Fruit fly (Drosophila melanogaster): ENCODE measurements around the gene Jon99Fii.

Gene Jon99Fii

dm6 chr3R:30514255-30514827, 26.6 kb upstream of the Jon99Fii start, which contains the start of the genes CG31524 and CG9698:
Gene CG31524, minus strand, starts transcription at chr3R:30514355.
Gene CG9698, plus strand, starts transcription at chr3R:30514777.
- TF ChIP-seq CG8478 (optimal IDR thresholded peaks at IDR 0.05) (no peak), EcR (GFP tag; optimal IDR thresholded peaks at IDR 0.05) (peak in 1 of 2 experiments; percentile 18)

dm6 chr3R:30512114-30512513, 24.4 kb upstream of the Jon99Fii start, which contains the start of gene PH4alphaNE2:
Gene PH4alphaNE2, minus strand, starts transcription at chr3R:30512214.
- TF ChIP-seq usp (GFP tag; optimal IDR thresholded peaks at IDR 0.05), result no peak
- TF ChIP-seq psq (optimal IDR thresholded peaks at IDR 0.05), result no peak
- TF ChIP-seq CG8478 (optimal IDR thresholded peaks at IDR 0.05), result no peak
- TF ChIP-seq Dll (optimal IDR thresholded peaks at IDR 0.05), result no peak
- TF ChIP-seq EcR (GFP tag; optimal IDR thresholded peaks at IDR 0.05), result no peak
- no peak for TF ChIP-seq pan (optimal IDR thresholded peaks at IDR 0.05)

- TF ChIP-seq Dll (optimal IDR thresholded peaks at IDR 0.05), result no peak
- no peak for TF ChIP-seq pan (optimal IDR thresholded peaks at IDR 0.05)
- TF ChIP-seq CG8478 (optimal IDR thresholded peaks at IDR 0.05), result no peak
- no peak for TF ChIP-seq psq (optimal IDR thresholded peaks at IDR 0.05)
Observed at dm6 chr3R:30507723-30508122, 20.0 kb upstream of the Jon99Fii start, which contains the start of gene CG34041. Gene CG34041, plus strand, starts transcription at chr3R:30508023.

dm6 chr3R:30505561-30506037, 17.9 kb upstream of the Jon99Fii start, which contains the start of the genes PH4alphaSG1 and CG15539:
Gene PH4alphaSG1, minus strand, starts transcription at chr3R:30505661.
Gene CG15539, plus strand, starts transcription at chr3R:30505987.
- no peak for TF ChIP-seq EcR (GFP tag; optimal IDR thresholded peaks at IDR 0.05)
- TF ChIP-seq Dll (optimal IDR thresholded peaks at IDR 0.05), result no peak
- no peak for TF ChIP-seq CG8478 (optimal IDR thresholded peaks at IDR 0.05)
- no peak for TF ChIP-seq pan (optimal IDR thresholded peaks at IDR 0.05)

dm6 chr3R:30503406-30503805, 15.7 kb upstream of the Jon99Fii start, which contains the start of gene CG31371:
Gene CG31371, minus strand, starts transcription at chr3R:30503506.
- TF ChIP-seq Dll (optimal IDR thresholded peaks at IDR 0.05), result no peak
- TF ChIP-seq usp (GFP tag; optimal IDR thresholded peaks at IDR 0.05), result no peak
- TF ChIP-seq psq (optimal IDR thresholded peaks at IDR 0.05), result no peak
- TF ChIP-seq pan (optimal IDR thresholded peaks at IDR 0.05), result no peak
- TF ChIP-seq CG8478 (optimal IDR thresholded peaks at IDR 0.05), result no peak
- no peak for TF ChIP-seq EcR (GFP tag; optimal IDR thresholded peaks at IDR 0.05)

dm6 chr3R:30501174-30501573, 13.4 kb upstream of the Jon99Fii start:
- peak; percentile 69 for TF ChIP-seq pan (optimal IDR thresholded peaks at IDR 0.05)
- no peak for TF ChIP-seq CG8478 (optimal IDR thresholded peaks at IDR 0.05)

DNA sequence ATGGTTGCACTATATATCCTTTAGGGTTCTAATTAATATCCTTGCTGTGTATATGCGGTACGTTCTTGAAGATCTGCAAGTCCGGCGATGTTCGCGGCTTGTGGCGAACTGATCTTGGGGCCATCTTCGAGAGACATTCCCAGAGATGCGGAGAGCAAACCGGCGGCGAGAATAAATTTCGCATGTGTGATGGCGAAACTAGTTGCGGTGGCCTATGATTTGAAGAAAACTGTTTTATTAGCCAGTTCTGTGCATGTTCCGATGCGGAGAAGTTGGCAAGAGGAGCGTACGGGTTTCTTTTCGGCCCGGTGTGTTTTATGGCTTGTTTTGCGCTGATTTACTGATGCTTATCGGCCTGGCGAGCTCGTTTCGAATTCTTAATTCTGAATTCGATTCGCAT, 12.5 kb upstream of the Jon99Fii start, which contains the start of gene PH4alphaNE1:
Gene PH4alphaNE1, minus strand, starts transcription at position 101 of the 400 bp plus-strand sequence.
- TF ChIP-seq usp (GFP tag; optimal IDR thresholded peaks at IDR 0.05) (no peak), pan (optimal IDR thresholded peaks at IDR 0.05) (no peak), psq (optimal IDR thresholded peaks at IDR 0.05) (no peak), EcR (GFP tag; optimal IDR thresholded peaks at IDR 0.05) (no peak), CG8478 (optimal IDR thresholded peaks at IDR 0.05) (no peak), Dll (optimal IDR thresholded peaks at IDR 0.05) (no peak)

DNA sequence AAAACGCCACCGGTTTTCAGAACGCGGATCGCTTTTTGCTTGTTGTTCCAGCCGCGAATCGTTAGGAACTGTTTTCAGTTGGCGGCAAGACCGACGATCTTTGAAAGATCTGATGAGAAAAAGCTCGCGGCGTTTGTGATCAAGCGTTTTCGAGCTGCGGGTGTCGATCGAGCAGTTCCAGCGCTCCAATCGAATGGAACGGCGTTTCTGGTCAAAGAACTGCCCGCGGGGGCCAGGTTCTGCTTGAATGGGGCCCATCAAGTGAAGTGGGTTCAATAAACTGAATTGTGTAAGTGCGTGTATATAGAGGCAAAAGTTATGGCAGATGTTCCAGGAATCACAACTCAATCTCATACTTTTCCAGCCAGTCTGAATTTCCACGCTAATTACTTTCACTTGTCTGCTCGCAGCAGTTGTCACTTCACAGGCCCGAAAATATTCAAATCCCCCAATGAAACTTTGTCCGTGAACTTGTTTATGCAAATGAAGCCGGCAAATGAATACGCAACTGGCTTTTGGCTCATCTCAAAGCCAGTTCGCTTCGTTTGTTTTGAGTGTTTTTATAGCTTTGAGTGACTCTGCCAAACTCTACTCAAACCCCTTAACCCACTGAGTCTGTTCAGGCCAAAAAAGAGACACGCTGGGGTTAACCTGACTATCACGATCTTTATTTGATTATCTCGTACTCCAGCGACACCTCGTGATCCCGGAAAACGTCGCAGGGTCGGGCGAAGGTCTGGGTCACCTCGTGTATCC, 8.6 kb upstream of the Jon99Fii start, which contains the start of gene PH4alphaMP:
Gene PH4alphaMP, minus strand, starts transcription at position 51 of the 756 bp plus-strand sequence.
- TF ChIP-seq psq (optimal IDR thresholded peaks at IDR 0.05), result no peak
- peak in 1 of 2 experiments; percentile 41 for TF ChIP-seq EcR (GFP tag; optimal IDR thresholded peaks at IDR 0.05)

DNA sequence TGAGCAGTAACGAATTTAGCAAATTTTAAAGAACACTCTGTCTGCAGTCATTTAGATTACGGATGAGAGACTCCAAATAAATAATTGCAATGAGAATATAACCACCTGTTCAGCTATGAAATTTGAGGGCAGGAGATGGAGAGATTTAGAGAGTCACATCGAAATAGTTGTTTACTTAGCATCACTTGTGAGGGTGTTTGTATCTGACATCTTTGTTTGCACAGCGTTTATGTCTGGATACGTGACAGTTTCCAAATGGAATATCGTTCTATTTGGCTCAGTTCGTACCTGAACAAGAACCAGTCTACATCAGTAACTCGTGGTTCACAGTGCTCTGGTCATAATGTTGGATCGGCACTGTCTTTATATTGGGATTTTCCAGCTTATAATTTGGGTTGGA, 2.1 kb upstream of the Jon99Fii start, which contains the start of gene PH4alphaSG2:
Gene PH4alphaSG2, plus strand, starts transcription at position 278 of the 400 bp plus-strand sequence.
- TF ChIP-seq usp (GFP tag; optimal IDR thresholded peaks at IDR 0.05), result no peak
- TF ChIP-seq CG8478 (optimal IDR thresholded peaks at IDR 0.05), result no peak
- no peak for TF ChIP-seq Dll (optimal IDR thresholded peaks at IDR 0.05)
- no peak for TF ChIP-seq psq (optimal IDR thresholded peaks at IDR 0.05)
- TF ChIP-seq EcR (GFP tag; optimal IDR thresholded peaks at IDR 0.05), result no peak
- TF ChIP-seq pan (optimal IDR thresholded peaks at IDR 0.05), result no peak

dm6 chr3R:30488663-30489062, 935 bp upstream of the Jon99Fii start, which contains the start of gene Jon99Fi:
Gene Jon99Fi, plus strand, starts transcription at chr3R:30488963.
- TF ChIP-seq Dll (optimal IDR thresholded peaks at IDR 0.05) (no peak), usp (GFP tag; optimal IDR thresholded peaks at IDR 0.05) (no peak), CG8478 (optimal IDR thresholded peaks at IDR 0.05) (no peak), pan (optimal IDR thresholded peaks at IDR 0.05) (no peak), psq (optimal IDR thresholded peaks at IDR 0.05) (no peak), EcR (GFP tag; optimal IDR thresholded peaks at IDR 0.05) (no peak)

DNA sequence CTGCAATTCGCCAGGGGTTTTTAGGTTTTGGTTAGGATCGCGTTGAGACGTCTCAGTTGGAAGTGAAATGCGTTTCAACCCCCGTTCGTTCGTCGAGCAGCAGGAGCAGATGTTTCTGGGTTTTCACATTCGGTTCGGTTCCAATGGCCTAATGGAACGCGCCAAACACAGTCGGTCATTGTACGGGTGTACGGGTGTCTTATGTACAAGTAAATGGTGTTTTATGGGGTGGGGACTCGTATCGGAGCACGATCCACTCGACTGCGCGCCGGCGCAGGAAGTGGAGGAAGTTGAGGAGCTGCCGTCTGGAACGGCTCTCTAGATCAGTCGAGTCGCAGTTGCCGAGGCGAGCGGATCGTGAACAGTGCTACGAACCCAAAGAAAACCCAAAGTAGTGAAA, 11.4 kb downstream of the Jon99Fii start, which contains the start of gene spdo:
Gene spdo, plus strand, starts transcription at position 318 of the 400 bp plus-strand sequence.
- no peak for TF ChIP-seq pan (optimal IDR thresholded peaks at IDR 0.05)
- TF ChIP-seq Dll (optimal IDR thresholded peaks at IDR 0.05), result no peak

dm6 chr3R:30475910-30476309, 11.8 kb downstream of the Jon99Fii start:
- TF ChIP-seq pan (optimal IDR thresholded peaks at IDR 0.05) (peak; percentile 19), CG8478 (optimal IDR thresholded peaks at IDR 0.05) (no peak), usp (GFP tag; optimal IDR thresholded peaks at IDR 0.05) (no peak), EcR (GFP tag; optimal IDR thresholded peaks at IDR 0.05) (no peak), psq (optimal IDR thresholded peaks at IDR 0.05) (no peak)

Data from whole organism.